Fruit fly (Drosophila melanogaster) whole organism, embryonic: ENCODE data around the gene CG3009.
A peak's percentile ranks its signal among the peaks of the same experiment; 100 is the strongest.

Source experiments
- Bgb ChIP-seq: fragments of 200-800 bp; sonication (Bioruptor generic); IDR thresholded peaks from 2 replicates; pipeline ENCODE4 v1.3.6; 2022; ENCODE audit warnings: missing biosample characterization, missing genetic modification characterization; ENCODE audit not compliant: partially characterized antibody
- CG10267 ChIP-seq: fragments of 200-800 bp; sonication (Bioruptor generic); optimal IDR thresholded peaks from 2 replicates; lab custom pipeline; 2018; ENCODE audit warnings: missing biosample characterization, mild to moderate bottlenecking, missing genetic modification characterization, moderate library complexity
- CG11723 ChIP-seq: fragments of 200-800 bp; sonication (Bioruptor generic); optimal IDR thresholded peaks from 2 replicates; lab custom pipeline; 2017; ENCODE audit warnings: missing biosample characterization, mild to moderate bottlenecking, missing genetic modification characterization
- CG12104 ChIP-seq: fragments of 200-800 bp; sonication (Bioruptor generic); optimal IDR thresholded peaks from 3 replicates; lab custom pipeline; 2016; ENCODE audit warnings: missing biosample characterization, missing genetic modification characterization
- CG13287 ChIP-seq: fragments of 200-800 bp; sonication (Bioruptor generic); IDR thresholded peaks from 2 replicates; pipeline ENCODE4 v1.3.6; 2022; ENCODE audit warnings: missing biosample characterization, missing genetic modification characterization; ENCODE audit not compliant: partially characterized antibody
- CG14860 ChIP-seq: fragments of 200-800 bp; sonication (Bioruptor generic); IDR thresholded peaks from 3 replicates; pipeline ENCODE4 v1.3.6; 2022; ENCODE audit warnings: missing biosample characterization, missing genetic modification characterization; ENCODE audit not compliant: partially characterized antibody
- CG15073 ChIP-seq: fragments of 200-800 bp; sonication (Bioruptor generic); optimal IDR thresholded peaks from 2 replicates; lab custom pipeline; 2016; ENCODE audit warnings: missing biosample characterization, missing genetic modification characterization
- CG15514 ChIP-seq: fragments of 200-800 bp; sonication (Bioruptor generic); optimal IDR thresholded peaks from 3 replicates; lab custom pipeline; 2017; ENCODE audit warnings: missing biosample characterization, missing genetic modification characterization, mild to moderate bottlenecking, moderate library complexity, missing genetic modification reagents
- CG17612 ChIP-seq: fragments of 200-800 bp; sonication (Bioruptor generic); IDR thresholded peaks from 2 replicates; pipeline ENCODE4 v1.3.6; 2022; ENCODE audit warnings: missing biosample characterization, missing genetic modification characterization
- CG3281 ChIP-seq: fragments of 200-800 bp; sonication (Bioruptor generic); optimal IDR thresholded peaks from 3 replicates; lab custom pipeline; 2017; ENCODE audit warnings: missing biosample characterization, mild to moderate bottlenecking, missing genetic modification characterization
- CG34224 ChIP-seq: fragments of 200-800 bp; sonication (Bioruptor generic); IDR thresholded peaks from 3 replicates; pipeline ENCODE4 v1.3.6; 2022; ENCODE audit warnings: missing biosample characterization, missing genetic modification characterization; ENCODE audit not compliant: partially characterized antibody
- CG8290 ChIP-seq, 3 experiments: fragments of 200-800 bp; sonication (Bioruptor generic); optimal IDR thresholded peaks; 2 replicates each; lab custom pipeline; 2016 to 2019; ENCODE audit warnings: missing biosample characterization in 3 of 3, missing genetic modification characterization in 3 of 3, mild to moderate bottlenecking in 2 of 3, moderate library complexity in 1 of 3
- CG8478 ChIP-seq: fragments of >200 bp; optimal IDR thresholded peaks from 2 replicates; lab custom pipeline; 2018
- Dbx ChIP-seq: fragments of 200-800 bp; sonication (Bioruptor generic); IDR thresholded peaks from 3 replicates; pipeline ENCODE4 v1.3.6; 2022; ENCODE audit warnings: missing biosample characterization, missing genetic modification characterization
- Dip2 ChIP-seq: fragments of 200-800 bp; sonication (Bioruptor generic); IDR thresholded peaks from 2 replicates; pipeline ENCODE4 v1.3.6; 2022; ENCODE audit warnings: missing biosample characterization, missing genetic modification characterization
- Dll ChIP-seq: fragments of 200-800 bp; sonication (Bioruptor generic); IDR thresholded peaks from 4 replicates; pipeline ENCODE4 v1.3.6; 2022; ENCODE audit warnings: missing biosample characterization, missing genetic modification characterization; ENCODE audit not compliant: partially characterized antibody
- Dp ChIP-seq: fragments of 200-800 bp; sonication (Bioruptor generic); optimal IDR thresholded peaks from 2 replicates; lab custom pipeline; 2018; ENCODE audit warnings: missing biosample characterization, mild to moderate bottlenecking, missing genetic modification characterization, moderate library complexity
- E2f2 ChIP-seq: fragments of 200-800 bp; sonication (Bioruptor generic); IDR thresholded peaks from 2 replicates; pipeline ENCODE4 v1.3.6; 2022; ENCODE audit warnings: missing biosample characterization, missing genetic modification characterization
- Ets97D ChIP-seq: fragments of 200-800 bp; sonication (Bioruptor generic); optimal IDR thresholded peaks from 3 replicates; lab custom pipeline; 2016; ENCODE audit warnings: missing biosample characterization, missing genetic modification characterization
- HLH3B ChIP-seq: fragments of 200-800 bp; sonication (Bioruptor generic); IDR thresholded peaks from 2 replicates; pipeline ENCODE4 v1.3.6; 2022; ENCODE audit warnings: missing biosample characterization, missing genetic modification characterization
- HmgZ ChIP-seq: fragments of 200-800 bp; sonication (Bioruptor generic); optimal IDR thresholded peaks from 2 replicates; lab custom pipeline; 2018; ENCODE audit warnings: missing biosample characterization, mild to moderate bottlenecking, missing genetic modification characterization
- Med ChIP-seq: fragments of 200-800 bp; sonication (Bioruptor generic); peaks from one replicate; lab custom pipeline; 2016; ENCODE audit warnings: missing biosample characterization, missing genetic modification characterization, mild to moderate bottlenecking, inconsistent platforms, moderate library complexity
- Mrtf ChIP-seq: fragments of 200-800 bp; sonication (Bioruptor generic); IDR thresholded peaks from 3 replicates; pipeline ENCODE4 v1.3.6; 2022; ENCODE audit warnings: missing biosample characterization, missing genetic modification characterization
- Myb ChIP-seq: fragments of 200-800 bp; sonication (Bioruptor generic); optimal IDR thresholded peaks from 2 replicates; lab custom pipeline; 2016; ENCODE audit warnings: missing biosample characterization, missing genetic modification characterization
- Oaz ChIP-seq: fragments of 200-800 bp; sonication (Bioruptor generic); IDR thresholded peaks from 2 replicates; pipeline ENCODE4 v1.3.6; 2022; ENCODE audit warnings: missing biosample characterization, missing genetic modification characterization
- Scr ChIP-seq: fragments of 200-800 bp; sonication (Bioruptor generic); IDR thresholded peaks from 2 replicates; pipeline ENCODE4 v1.3.6; 2022; ENCODE audit warnings: missing biosample characterization, missing genetic modification characterization; ENCODE audit not compliant: partially characterized antibody
- amos ChIP-seq: fragments of 200-800 bp; sonication (Bioruptor generic); IDR thresholded peaks from 2 replicates; pipeline ENCODE4 v1.3.6; 2022; ENCODE audit warnings: missing biosample characterization, missing genetic modification characterization; ENCODE audit not compliant: partially characterized antibody
- ap ChIP-seq: fragments of 200-800 bp; sonication (Bioruptor generic); IDR thresholded peaks from 2 replicates; pipeline ENCODE4 v1.3.6; 2022; ENCODE audit warnings: missing biosample characterization, missing genetic modification characterization
- danr ChIP-seq: fragments of 200-800 bp; sonication (Bioruptor generic); IDR thresholded peaks from 2 replicates; pipeline ENCODE4 v1.3.6; 2022; ENCODE audit warnings: missing biosample characterization, missing genetic modification characterization
- emc ChIP-seq: fragments of 200-800 bp; sonication (Bioruptor generic); optimal IDR thresholded peaks from 2 replicates; lab custom pipeline; 2016; ENCODE audit warnings: missing biosample characterization, missing genetic modification characterization
- gfzf ChIP-seq: fragments of 200-800 bp; sonication (Bioruptor generic); optimal IDR thresholded peaks from 2 replicates; lab custom pipeline; 2016; ENCODE audit warnings: missing biosample characterization, mild to moderate bottlenecking, missing genetic modification characterization, moderate library complexity
- hbn ChIP-seq: fragments of 200-800 bp; sonication (Bioruptor generic); IDR thresholded peaks from 2 replicates; pipeline ENCODE4 v1.3.6; 2022; ENCODE audit warnings: missing biosample characterization, missing genetic modification characterization; ENCODE audit not compliant: partially characterized antibody
- her ChIP-seq: fragments of 200-800 bp; sonication (Bioruptor generic); optimal IDR thresholded peaks from 2 replicates; lab custom pipeline; 2016; ENCODE audit warnings: missing biosample characterization, missing genetic modification characterization
- knrl ChIP-seq: fragments of 200-800 bp; sonication (Bioruptor generic); IDR thresholded peaks from 3 replicates; pipeline ENCODE4 v1.3.6; 2022; ENCODE audit warnings: missing biosample characterization, missing genetic modification characterization; ENCODE audit not compliant: partially characterized antibody
- phol ChIP-seq: fragments of 200-800 bp; sonication (Bioruptor generic); optimal IDR thresholded peaks from 3 replicates; lab custom pipeline; 2018; ENCODE audit warnings: missing biosample characterization, mild to moderate bottlenecking, missing genetic modification characterization, moderate library complexity
- pzg ChIP-seq: fragments of 200-800 bp; sonication (Bioruptor generic); optimal IDR thresholded peaks from 3 replicates; lab custom pipeline; 2018; ENCODE audit warnings: missing biosample characterization, mild to moderate bottlenecking, missing genetic modification characterization, moderate library complexity
- run ChIP-seq: fragments of 200-800 bp; sonication (Bioruptor generic); optimal IDR thresholded peaks from 3 replicates; lab custom pipeline; 2018; ENCODE audit warnings: missing biosample characterization, mild to moderate bottlenecking, missing genetic modification characterization
- sim ChIP-seq: fragments of 200-800 bp; sonication (Bioruptor generic); IDR thresholded peaks from 2 replicates; pipeline ENCODE4 v1.3.6; 2022; ENCODE audit warnings: missing biosample characterization, missing genetic modification characterization
- sna ChIP-seq: fragments of 200-800 bp; sonication (Bioruptor generic); IDR thresholded peaks from 2 replicates; pipeline ENCODE4 v1.3.6; 2022; ENCODE audit warnings: missing biosample characterization, missing genetic modification characterization; ENCODE audit not compliant: partially characterized antibody
- stwl ChIP-seq: fragments of 200-800 bp; sonication (Bioruptor generic); optimal IDR thresholded peaks from 3 replicates; lab custom pipeline; 2018; ENCODE audit warnings: missing biosample characterization, mild to moderate bottlenecking, missing genetic modification characterization, moderate library complexity
- tna ChIP-seq: fragments of 200-800 bp; sonication (Bioruptor generic); IDR thresholded peaks from 2 replicates; pipeline ENCODE4 v1.3.6; 2022; ENCODE audit warnings: missing biosample characterization, missing genetic modification characterization; ENCODE audit not compliant: partially characterized antibody
- trem ChIP-seq: fragments of 200-800 bp; optimal IDR thresholded peaks from 3 replicates; lab custom pipeline; 2019; ENCODE audit warnings: missing biosample characterization, mild to moderate bottlenecking, missing genetic modification characterization, moderate library complexity
- unc-4 ChIP-seq: fragments of 200-800 bp; sonication (Bioruptor generic); IDR thresholded peaks from 2 replicates; pipeline ENCODE4 v1.3.6; 2022; ENCODE audit warnings: missing biosample characterization, missing genetic modification characterization; ENCODE audit not compliant: partially characterized antibody
- vnd ChIP-seq: fragments of 200-800 bp; sonication (Bioruptor generic); IDR thresholded peaks from 3 replicates; pipeline ENCODE4 v1.3.6; 2022; ENCODE audit warnings: missing biosample characterization, missing genetic modification characterization; ENCODE audit not compliant: partially characterized antibody
- vvl ChIP-seq: fragments of 200-800 bp; sonication (Bioruptor generic); IDR thresholded peaks from 2 replicates; pipeline ENCODE4 v1.3.6; 2022; ENCODE audit warnings: missing biosample characterization, missing genetic modification characterization
- wor ChIP-seq: fragments of 200-800 bp; sonication (Bioruptor generic); IDR thresholded peaks from 2 replicates; pipeline ENCODE4 v1.3.6; 2022; ENCODE audit warnings: missing biosample characterization, missing genetic modification characterization
- zen2 ChIP-seq: fragments of 200-800 bp; sonication (Bioruptor generic); IDR thresholded peaks from 3 replicates; pipeline ENCODE4 v1.3.6; 2022; ENCODE audit warnings: missing biosample characterization, missing genetic modification characterization; ENCODE audit not compliant: partially characterized antibody

CG3009 gene

dm6 chrX:4635856-4636486 lies 30.5 kb downstream of the CG3009 start, which contains the start of the genes Alms1a and pon (continued):
- peak; percentile 51; the same call in 1 of the 3 replicates for TF ChIP-seq knrl (GFP tag; lab: Robert Waterston, UW)
- peak; percentile 79 for TF ChIP-seq unc-4 (GFP tag; lab: Robert Waterston, UW)
- TF ChIP-seq sna (GFP tag; lab: Robert Waterston, UW) = peak; percentile 82
- TF ChIP-seq CG15514 = peak; percentile 94
- peak; percentile 93 for TF ChIP-seq CG14860 (GFP tag; lab: Robert Waterston, UW)
- TF ChIP-seq Med (GFP tag; lab: Kevin White, UChicago) = peak; percentile 23
- TF ChIP-seq tna = peak; percentile 95
- no peak for TF ChIP-seq HLH3B (GFP tag; lab: Robert Waterston, UW)
- peak; percentile 83 for TF ChIP-seq Bgb
- TF ChIP-seq trem (tag; lab: Kevin White, UChicago) = peak; percentile 17
- TF ChIP-seq CG10267 = peak; percentile 90
- TF ChIP-seq CG34224 = peak; percentile 95
- TF ChIP-seq emc (GFP tag; lab: Kevin White, UChicago) = no peak
- TF ChIP-seq amos = peak; percentile 77; the same call in 1 of the 2 replicates
- peak; percentile 85 for TF ChIP-seq Dll (GFP tag; lab: Robert Waterston, UW)
- no peak for TF ChIP-seq danr (GFP tag; lab: Robert Waterston, UW)
- peak; percentile 89 for TF ChIP-seq zen2 (GFP tag; lab: Robert Waterston, UW)
- peak; percentile 88 for TF ChIP-seq CG13287 (GFP tag; lab: Robert Waterston, UW)
- peak; percentile 15 for TF ChIP-seq pzg
- peak; percentile 84 for TF ChIP-seq Scr (GFP tag; lab: Robert Waterston, UW)
- TF ChIP-seq sim = no peak
- peak; percentile 66 for TF ChIP-seq hbn (GFP tag; lab: Robert Waterston, UW)
- peak; percentile 79 for TF ChIP-seq phol
- TF ChIP-seq vvl (GFP tag; lab: Robert Waterston, UW) = no peak
- TF ChIP-seq vnd (GFP tag; lab: Robert Waterston, UW) = peak; percentile 88
- peak; percentile 71 for TF ChIP-seq Dp (GFP tag; lab: Kevin White, UChicago)
- peak; percentile 60 for TF ChIP-seq stwl
- no peak for TF ChIP-seq wor

- no peak for TF ChIP-seq ap (GFP tag; lab: Robert Waterston, UW)
- TF ChIP-seq her (GFP tag; lab: Kevin White, UChicago) = no peak
- TF ChIP-seq Dbx (GFP tag; lab: Robert Waterston, UW) = no peak
- TF ChIP-seq CG12104 (GFP tag; lab: Kevin White, UChicago) = no peak
These were observed 35.7 kb downstream of the CG3009 start, which contains the start of gene Alms1b for dm6 chrX:4630836-4631235. Alms1b (minus strand) TSS chrX:4630936.

- TF ChIP-seq Oaz (GFP tag; lab: Robert Waterston, UW) (no peak), gfzf (GFP tag; lab: Kevin White, UChicago) (peak; percentile 51), CG3281 (GFP tag; lab: Kevin White, UChicago) (no peak), Myb (GFP tag; lab: Kevin White, UChicago) (peak; percentile 43), CG13287 (GFP tag; lab: Robert Waterston, UW) (peak; percentile 24; the same call in 1 of the 2 replicates), Mrtf (GFP tag; lab: Robert Waterston, UW) (no peak), CG17612 (GFP tag; lab: Robert Waterston, UW) (no peak), CG15073 (no peak), E2f2 (GFP tag; lab: Robert Waterston, UW) (peak; percentile 69), CG8478 (lab: Kevin White, UChicago) (no peak), run (tag; lab: Kevin White, UChicago) (no peak), HmgZ (tag; lab: Kevin White, UChicago) (no peak), CG11723 (GFP tag; lab: Kevin White, UChicago) (no peak), CG8290 (GFP tag; optimal IDR thresholded peaks at IDR 0.05; lab: Kevin White, UChicago) (no peak), CG8290 (tag; optimal IDR thresholded peaks at IDR 0.05; lab: Kevin White, UChicago) (no peak), Dp (GFP tag; lab: Kevin White, UChicago) (peak; percentile 59), CG34224 (0 out of 3 replicates have a peak, but pooled peaks have one; percentile 17), Dip2 (no peak), Ets97D (GFP tag; lab: Kevin White, UChicago) (peak; percentile 11), stwl (peak; percentile 92)
These were observed 39.3 kb downstream of the CG3009 start for dm6 chrX:4627160-4627559.
